Worm (Caenorhabditis elegans) whole organism, late embryonic: Measurements from ENCODE around the gene chil-16.

ENCODE experiments used
- C38D4.7 ChIP-seq: fragments of 200-800 bp; sonication (Bioruptor generic); optimal IDR thresholded peaks from 2 replicates; lab custom pipeline; 2018; ENCODE audit warnings: mild to moderate bottlenecking, missing genetic modification characterization, moderate library complexity, missing compliant biosample characterization
- F13H6.1 ChIP-seq: sonication (generic microtip); optimal IDR thresholded peaks from 2 replicates; lab custom pipeline; 2016; ENCODE audit warnings: missing genetic modification characterization, missing compliant biosample characterization
- K02D7.2 ChIP-seq: sonication (generic microtip); optimal IDR thresholded peaks from 2 replicates; lab custom pipeline; 2017; ENCODE audit warnings: mild to moderate bottlenecking, missing genetic modification characterization, missing compliant biosample characterization
- ama-1 ChIP-seq: fragments of 150-350 bp; optimal IDR thresholded peaks from 2 replicates; lab custom pipeline; 2014
- ceh-14 ChIP-seq: sonication (generic microtip); optimal IDR thresholded peaks from 2 replicates; lab custom pipeline; 2016; ENCODE audit warnings: missing genotype, missing genetic modification characterization, missing compliant biosample characterization
- ceh-18 ChIP-seq: sonication (generic microtip); optimal IDR thresholded peaks from 2 replicates; lab custom pipeline; 2016; ENCODE audit warnings: missing genetic modification characterization, missing compliant biosample characterization
- ceh-19 ChIP-seq: fragments of 200-800 bp; sonication (Bioruptor generic); optimal IDR thresholded peaks from 2 replicates; lab custom pipeline; 2018; ENCODE audit warnings: mild to moderate bottlenecking, missing genetic modification characterization, missing compliant biosample characterization
- ceh-2 ChIP-seq: sonication (generic microtip); optimal IDR thresholded peaks from 2 replicates; lab custom pipeline; 2016; ENCODE audit warnings: missing genotype, missing genetic modification characterization, missing compliant biosample characterization
- ceh-22 ChIP-seq: sonication (generic microtip); optimal IDR thresholded peaks from 2 replicates; lab custom pipeline; 2017; ENCODE audit warnings: missing biosample characterization, missing genetic modification characterization
- ceh-24 ChIP-seq: sonication (generic microtip); optimal IDR thresholded peaks from 2 replicates; lab custom pipeline; 2016; ENCODE audit warnings: mild to moderate bottlenecking, missing genetic modification characterization, missing compliant biosample characterization
- ceh-30 ChIP-seq: fragments of 150-350 bp; optimal IDR thresholded peaks from 2 replicates; lab custom pipeline; 2014; ENCODE audit warnings: missing biosample characterization, missing genetic modification characterization
- ceh-31 ChIP-seq: sonication (generic microtip); optimal IDR thresholded peaks from 2 replicates; lab custom pipeline; 2016; ENCODE audit warnings: missing genetic modification characterization, missing compliant biosample characterization
- ceh-45 ChIP-seq: fragments of 200-800 bp; sonication (Bioruptor generic); IDR thresholded peaks from 2 replicates; pipeline ENCODE4 v1.3.6; 2022; ENCODE audit warnings: missing genetic modification reagents, missing genetic modification characterization, missing compliant biosample characterization
- ceh-9 ChIP-seq: sonication (generic microtip); optimal IDR thresholded peaks from 2 replicates; lab custom pipeline; 2016; ENCODE audit warnings: mild to moderate bottlenecking, missing genetic modification characterization, inconsistent platforms, missing compliant biosample characterization
- dmd-4 ChIP-seq: sonication (generic microtip); optimal IDR thresholded peaks from 2 replicates; lab custom pipeline; 2016; ENCODE audit warnings: borderline replicate concordance, missing genetic modification characterization, missing compliant biosample characterization
- elt-2 ChIP-seq: sonication (generic microtip); optimal IDR thresholded peaks from 2 replicates; lab custom pipeline; 2016; ENCODE audit warnings: missing genetic modification reagents, missing genetic modification characterization, missing compliant biosample characterization
- eyg-1 ChIP-seq: sonication (generic microtip); optimal IDR thresholded peaks from 2 replicates; lab custom pipeline; 2016; ENCODE audit warnings: missing genotype, missing genetic modification characterization, missing compliant biosample characterization
- fax-1 ChIP-seq: sonication (generic microtip); optimal IDR thresholded peaks from 2 replicates; lab custom pipeline; 2016; ENCODE audit warnings: missing genotype, missing genetic modification characterization, missing compliant biosample characterization
- fkh-6 ChIP-seq: sonication (generic microtip); optimal IDR thresholded peaks from 2 replicates; lab custom pipeline; 2016; ENCODE audit warnings: missing genetic modification characterization, missing compliant biosample characterization
- hlh-30 ChIP-seq: sonication (generic microtip); optimal IDR thresholded peaks from 2 replicates; lab custom pipeline; 2017; ENCODE audit warnings: antibody characterized with exemption, missing genetic modification characterization, missing compliant biosample characterization; ENCODE audit not compliant: insufficient read depth
- hlh-6 ChIP-seq: sonication (generic microtip); optimal IDR thresholded peaks from 2 replicates; lab custom pipeline; 2016; ENCODE audit warnings: missing genotype, missing genetic modification characterization, missing compliant biosample characterization
- madf-2 ChIP-seq: sonication (generic microtip); optimal IDR thresholded peaks from 2 replicates; lab custom pipeline; 2017; ENCODE audit warnings: missing genetic modification characterization, missing compliant biosample characterization
- mec-3 ChIP-seq: sonication (generic microtip); optimal IDR thresholded peaks from 2 replicates; lab custom pipeline; 2016; ENCODE audit warnings: borderline replicate concordance, missing genetic modification characterization, missing compliant biosample characterization
- nfya-1 ChIP-seq: sonication (generic microtip); optimal IDR thresholded peaks from 2 replicates; lab custom pipeline; 2017; ENCODE audit warnings: missing genetic modification characterization, mild to moderate bottlenecking, missing compliant biosample characterization, antibody characterized with exemption, moderate library complexity
- odd-2 ChIP-seq: sonication (generic microtip); optimal IDR thresholded peaks from 2 replicates; lab custom pipeline; 2017; ENCODE audit warnings: antibody characterized with exemption, mild to moderate bottlenecking, missing genetic modification characterization, missing compliant biosample characterization
- pag-3 ChIP-seq: sonication (generic microtip); optimal IDR thresholded peaks from 2 replicates; lab custom pipeline; 2016; ENCODE audit warnings: missing compliant biosample characterization, missing genetic modification characterization, borderline replicate concordance
- pat-9 ChIP-seq: fragments of 200-800 bp; sonication (Bioruptor generic); optimal IDR thresholded peaks from 2 replicates; lab custom pipeline; 2018; ENCODE audit warnings: mild to moderate bottlenecking, missing genetic modification characterization, moderate library complexity, missing compliant biosample characterization
- pha-2 ChIP-seq: sonication (generic microtip); optimal IDR thresholded peaks from 2 replicates; lab custom pipeline; 2017; ENCODE audit warnings: mild to moderate bottlenecking, missing genetic modification characterization, missing compliant biosample characterization
- pha-4 ChIP-seq: fragments of 150-350 bp; optimal IDR thresholded peaks from 2 replicates; lab custom pipeline; 2018; ENCODE audit warnings: missing biosample characterization, missing genetic modification reagents, missing genetic modification characterization
- pros-1 ChIP-seq: fragments of 150-350 bp; optimal IDR thresholded peaks from 2 replicates; lab custom pipeline; 2014; ENCODE audit warnings: missing biosample characterization, missing genetic modification reagents, missing genetic modification characterization
- ref-2 ChIP-seq: sonication (generic microtip); optimal IDR thresholded peaks from 2 replicates; lab custom pipeline; 2016; ENCODE audit warnings: missing genetic modification characterization, missing compliant biosample characterization
- sdc-2 ChIP-seq: sonication (generic microtip); optimal IDR thresholded peaks from 2 replicates; lab custom pipeline; 2016; ENCODE audit warnings: missing genotype, missing genetic modification characterization, missing compliant biosample characterization
- sox-2 ChIP-seq: fragments of 200-800 bp; sonication (Bioruptor generic); IDR thresholded peaks from 2 replicates; pipeline ENCODE4 v1.3.6; 2022; ENCODE audit warnings: missing genetic modification reagents, missing genetic modification characterization, missing compliant biosample characterization
- tbx-2 ChIP-seq: sonication (generic microtip); optimal IDR thresholded peaks from 2 replicates; lab custom pipeline; 2016; ENCODE audit warnings: missing genetic modification characterization, missing compliant biosample characterization
- tbx-7 ChIP-seq: sonication (generic microtip); optimal IDR thresholded peaks from 2 replicates; lab custom pipeline; 2016; ENCODE audit warnings: missing genotype, missing genetic modification characterization, missing compliant biosample characterization
- ttx-3 ChIP-seq: sonication (generic microtip); optimal IDR thresholded peaks from 2 replicates; lab custom pipeline; 2016; ENCODE audit warnings: missing genetic modification reagents, missing genetic modification characterization, missing compliant biosample characterization
- unc-3 ChIP-seq, 2 experiments: fragments of 200-800 bp in 1 of 2; sonication (Bioruptor generic) in 1 of 2; sonication (generic microtip) in 1 of 2; conservative IDR thresholded peaks in 1 of 2; optimal IDR thresholded peaks in 1 of 2; 2 replicates each; pipeline versions ENCODE4 v1.3.6 to Lab custom; 2016 to 2022; ENCODE audit warnings: missing compliant biosample characterization in 2 of 2, missing genetic modification characterization in 2 of 2, missing genetic modification reagents in 1 of 2
- unc-42 ChIP-seq: sonication (generic microtip); optimal IDR thresholded peaks from 2 replicates; lab custom pipeline; 2016; ENCODE audit warnings: missing genotype, missing genetic modification characterization, missing compliant biosample characterization
- unc-86 ChIP-seq: sonication (generic microtip); optimal IDR thresholded peaks from 2 replicates; lab custom pipeline; 2016; ENCODE audit warnings: missing genetic modification characterization, missing compliant biosample characterization
- ztf-16 ChIP-seq: sonication (generic microtip); optimal IDR thresholded peaks from 2 replicates; lab custom pipeline; 2017; ENCODE audit warnings: missing genetic modification characterization, missing compliant biosample characterization

The chil-16 gene

DNA sequence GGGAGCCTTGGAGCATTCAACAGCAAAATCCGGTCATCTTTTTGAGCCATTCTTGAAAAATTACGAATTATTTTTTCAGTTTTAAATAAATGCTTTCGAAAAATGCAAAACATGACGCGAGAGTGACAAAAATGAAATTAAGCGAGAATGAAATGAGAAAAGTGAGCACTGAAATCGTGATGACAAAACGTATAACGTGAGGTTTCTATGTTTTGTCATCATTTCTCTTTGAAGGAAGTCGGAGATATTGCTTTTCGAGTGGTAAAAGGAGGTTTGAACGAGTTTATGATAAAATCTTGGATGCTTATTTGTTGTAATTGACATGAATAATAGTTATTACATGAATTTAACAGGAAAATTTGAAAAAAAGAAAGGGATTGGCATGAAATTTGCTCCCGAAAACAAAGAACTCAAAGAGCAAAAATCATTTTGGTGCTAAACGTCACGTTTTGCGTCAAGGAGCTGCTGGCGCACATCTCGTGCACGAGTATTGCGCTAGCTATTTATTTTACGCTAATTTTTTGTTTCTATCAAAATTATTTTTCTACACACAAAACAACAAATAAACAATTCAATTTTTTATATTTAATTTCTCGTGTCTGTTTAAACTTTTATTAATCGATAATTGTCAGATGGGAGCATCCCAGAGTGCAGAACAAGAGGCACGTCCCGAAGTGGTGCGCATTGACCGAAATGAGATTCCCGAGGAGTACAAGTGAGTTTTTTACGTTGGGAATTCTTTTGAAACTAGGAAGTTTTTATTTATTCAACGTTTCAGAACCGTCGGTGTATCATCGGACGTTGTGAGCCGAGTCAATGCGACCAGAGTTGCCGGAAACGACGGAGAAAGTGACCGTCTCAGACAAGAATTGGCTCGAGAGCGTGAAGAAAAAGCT is 25.1 kb downstream of the chil-16 start, which contains the start of the genes gss-1 and chch-3:
Gene gss-1, minus strand, starts transcription at position 51 of the 896 bp plus-strand sequence.
Gene chch-3, plus strand, starts transcription at position 633 of the 896 bp plus-strand sequence.
- peak; percentile 3 for TF ChIP-seq tbx-2 (tag; lab: Kevin White, UChicago)
- TF ChIP-seq ceh-14 (tag; lab: Kevin White, UChicago) = peak; percentile 33
- TF ChIP-seq sdc-2 (tag; lab: Kevin White, UChicago) = no peak
- TF ChIP-seq ztf-16 (tag; lab: Kevin White, UChicago) = no peak
- peak; percentile 12 for TF ChIP-seq ceh-31 (tag; lab: Kevin White, UChicago)
- TF ChIP-seq ceh-2 (tag; lab: Kevin White, UChicago) = peak; percentile 16
- peak; percentile 36 for TF ChIP-seq unc-42 (tag; lab: Kevin White, UChicago)
- TF ChIP-seq unc-3 (GFP tag; conservative IDR thresholded peaks at IDR 0.05; lab: Robert Waterston, UW) = 0 out of 2 replicates have a peak, but pooled peaks have one; percentile 14
- no peak for TF ChIP-seq unc-3 (tag; optimal IDR thresholded peaks at IDR 0.05; lab: Kevin White, UChicago)
- TF ChIP-seq ceh-9 (tag; lab: Kevin White, UChicago) = no peak
- peak; percentile 45 for TF ChIP-seq nfya-1 (tag; lab: Kevin White, UChicago)
- TF ChIP-seq C38D4.7 = no peak
- TF ChIP-seq pat-9 (tag; lab: Kevin White, UChicago) = no peak
- TF ChIP-seq elt-2 (tag; lab: Kevin White, UChicago) = peak; percentile 25
- no peak for TF ChIP-seq fkh-6 (tag; lab: Kevin White, UChicago)

DNA sequence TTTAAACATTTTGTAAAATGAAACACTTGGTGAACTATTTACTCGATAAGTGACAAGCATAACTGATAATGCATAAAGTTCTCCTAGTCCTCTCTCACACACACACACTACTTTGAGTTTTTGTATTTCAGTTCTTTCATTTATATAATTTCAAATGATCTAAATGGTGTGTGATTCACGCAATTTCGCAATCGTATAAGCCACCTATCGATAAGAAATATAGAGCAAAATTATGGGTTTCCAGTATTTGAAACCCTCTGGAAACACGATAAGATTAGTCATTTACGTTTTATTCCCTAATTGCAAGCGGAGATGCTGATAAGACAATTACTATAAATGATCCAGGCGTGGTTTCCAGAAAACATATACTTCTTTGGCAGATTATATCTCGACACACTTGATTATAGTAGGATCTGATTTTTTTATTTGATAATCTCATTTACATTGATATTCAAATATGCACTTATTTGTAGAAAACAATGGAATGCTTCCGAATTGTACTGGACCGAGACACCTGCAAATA is 29.6 kb downstream of the chil-16 start, which contains the start of gene arrd-3:
Gene arrd-3, plus strand, starts transcription at position 473 of the 523 bp plus-strand sequence.
- TF ChIP-seq ztf-16 (tag; lab: Kevin White, UChicago) (no peak), ceh-19 (GFP tag; lab: Kevin White, UChicago) (no peak), sox-2 (no peak), tbx-7 (tag; lab: Kevin White, UChicago) (no peak), ama-1 (lab: Kevin White, UChicago) (no peak), odd-2 (tag; lab: Kevin White, UChicago) (no peak), ref-2 (no peak), sdc-2 (tag; lab: Kevin White, UChicago) (no peak), F13H6.1 (tag; lab: Kevin White, UChicago) (no peak), ceh-30 (tag; lab: Kevin White, UChicago) (no peak)

DNA sequence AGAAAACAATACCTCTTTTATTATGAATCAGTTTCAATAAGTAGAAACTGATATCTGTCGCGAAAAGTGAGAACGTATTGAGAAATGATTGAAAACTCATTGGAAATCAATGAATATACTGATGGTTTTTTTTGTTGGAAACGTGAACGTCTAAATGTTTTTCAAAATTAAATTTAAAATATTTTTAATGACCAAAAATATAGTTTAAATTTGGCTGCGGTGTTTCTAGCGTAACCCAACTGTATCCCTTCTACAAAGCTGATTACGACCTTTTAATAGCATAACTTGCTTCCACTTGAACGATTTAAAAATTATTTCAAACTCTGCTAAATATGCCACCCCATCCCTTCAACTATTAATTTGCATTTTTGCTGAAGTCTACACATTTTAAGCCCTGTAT is 30.2 kb downstream of the chil-16 start, which contains the start of gene M176.9:
Gene M176.9, minus strand, starts transcription at position 101 of the 400 bp plus-strand sequence.
- TF ChIP-seq mec-3 (tag; lab: Kevin White, UChicago) = no peak
- TF ChIP-seq sdc-2 (tag; lab: Kevin White, UChicago) = no peak
- TF ChIP-seq ttx-3 (tag; lab: Kevin White, UChicago) = no peak
- no peak for TF ChIP-seq eyg-1 (tag; lab: Kevin White, UChicago)
- no peak for TF ChIP-seq ceh-18 (tag; lab: Kevin White, UChicago)
- no peak for TF ChIP-seq ama-1 (lab: Kevin White, UChicago)
- no peak for TF ChIP-seq hlh-6 (tag; lab: Kevin White, UChicago)
- TF ChIP-seq pros-1 (tag; lab: Kevin White, UChicago) = no peak

DNA sequence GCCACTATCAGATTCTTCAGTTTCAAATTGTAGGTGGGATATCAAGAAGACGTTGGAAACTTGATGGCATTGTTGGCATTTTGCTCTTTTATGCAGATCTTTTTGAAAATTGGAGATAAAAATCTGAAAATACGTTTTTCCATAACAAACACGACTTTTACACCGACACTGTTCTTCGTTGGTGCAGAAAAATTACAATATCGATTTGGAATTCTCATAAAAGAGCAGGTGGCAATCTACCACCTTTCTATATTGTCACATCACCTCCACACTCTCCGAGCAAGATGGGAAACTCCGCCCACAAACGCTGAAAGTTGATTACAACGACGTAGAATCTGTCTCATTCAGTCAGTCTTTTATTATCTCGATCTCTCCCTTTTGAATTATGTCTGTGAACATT is 34.3 kb downstream of the chil-16 start, which contains the start of gene arrd-2:
Gene arrd-2, plus strand, starts transcription at position 301 of the 400 bp plus-strand sequence.
- no peak for TF ChIP-seq pha-4
- no peak for TF ChIP-seq sox-2
- no peak for TF ChIP-seq mec-3 (tag; lab: Kevin White, UChicago)
- TF ChIP-seq, all 69 proteins: peak for 0

DNA sequence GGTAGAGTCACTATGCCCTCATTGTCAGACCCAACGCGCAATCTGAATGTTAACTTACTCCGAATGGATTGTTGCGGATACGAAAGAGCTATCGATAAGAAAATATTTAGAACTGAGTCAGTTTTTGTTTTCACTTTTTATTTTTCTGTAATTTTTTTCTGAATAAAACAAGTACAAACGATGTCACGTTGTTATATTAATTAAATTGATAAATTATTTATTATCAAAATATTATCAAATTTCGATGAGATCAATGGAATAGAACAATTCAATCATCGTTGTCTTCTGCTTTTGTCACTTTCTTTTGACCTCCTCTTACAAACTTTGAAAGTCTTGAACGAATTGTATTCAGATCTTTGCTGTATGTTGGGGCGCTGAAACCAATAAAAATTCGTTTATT is 34.7 kb downstream of the chil-16 start, which contains the start of gene mpz-6:
Gene mpz-6, minus strand, starts transcription at position 101 of the 400 bp plus-strand sequence.
- TF ChIP-seq pha-2 (tag; lab: Kevin White, UChicago) (no peak), ceh-45 (no peak), sox-2 (no peak), madf-2 (tag; lab: Kevin White, UChicago) (no peak), K02D7.2 (no peak), unc-86 (tag; lab: Kevin White, UChicago) (no peak), ceh-18 (tag; lab: Kevin White, UChicago) (no peak), pag-3 (no peak), C38D4.7 (no peak), ttx-3 (tag; lab: Kevin White, UChicago) (no peak), odd-2 (tag; lab: Kevin White, UChicago) (no peak), ceh-22 (tag; lab: Kevin White, UChicago) (no peak), dmd-4 (tag; lab: Kevin White, UChicago) (no peak), ceh-24 (no peak), fax-1 (tag; lab: Kevin White, UChicago) (no peak), ceh-30 (tag; lab: Kevin White, UChicago) (no peak), hlh-30 (tag; lab: Kevin White, UChicago) (no peak)
